Worm (Caenorhabditis elegans) whole organism, L2 larva: ENCODE data around the gene F22E5.8.

Experiments
- C34F6.9 ChIP-seq: fragments of 150-350 bp; optimal IDR thresholded peaks from 2 replicates; lab custom pipeline; 2014; ENCODE audit warnings: missing biosample characterization, missing genetic modification characterization
- R02D3.7 ChIP-seq: fragments of 150-350 bp; optimal IDR thresholded peaks from 2 replicates; lab custom pipeline; 2014; ENCODE audit warnings: missing biosample characterization, missing genetic modification characterization
- Y55F3AM.14 ChIP-seq: fragments of 200-800 bp; sonication (Bioruptor generic); optimal IDR thresholded peaks from 2 replicates; lab custom pipeline; 2018; ENCODE audit warnings: mild to moderate bottlenecking, missing genetic modification characterization, missing compliant biosample characterization
- alr-1 ChIP-seq: fragments of 150-350 bp; optimal IDR thresholded peaks from 2 replicates; lab custom pipeline; 2014; ENCODE audit warnings: missing biosample characterization, missing genetic modification characterization
- aly-2 ChIP-seq: fragments of 150-350 bp; optimal IDR thresholded peaks from 2 replicates; lab custom pipeline; 2014; ENCODE audit warnings: missing biosample characterization, missing genetic modification characterization
- ama-1 ChIP-seq: fragments of 150-350 bp; optimal IDR thresholded peaks from 2 replicates; lab custom pipeline; 2018; ENCODE audit warnings: inconsistent platforms
- blmp-1 ChIP-seq: sonication (generic microtip); optimal IDR thresholded peaks from 2 replicates; lab custom pipeline; 2017; ENCODE audit warnings: missing genetic modification characterization, mild to moderate bottlenecking, missing compliant biosample characterization, antibody characterized with exemption, moderate library complexity; ENCODE audit not compliant: insufficient read depth
- ceh-82 ChIP-seq: fragments of 150-350 bp; optimal IDR thresholded peaks from 2 replicates; lab custom pipeline; 2014; ENCODE audit warnings: missing biosample characterization, missing genetic modification characterization
- dmd-4 ChIP-seq: sonication (generic microtip); optimal IDR thresholded peaks from 2 replicates; lab custom pipeline; 2017; ENCODE audit warnings: missing biosample characterization, missing genetic modification characterization
- egl-27 ChIP-seq: sonication (generic microtip); optimal IDR thresholded peaks from 3 replicates; lab custom pipeline; 2017; ENCODE audit warnings: missing biosample characterization, missing genetic modification reagents, missing genetic modification characterization
- elt-1 ChIP-seq: fragments of 150-350 bp; optimal IDR thresholded peaks from 2 replicates; lab custom pipeline; 2014; ENCODE audit warnings: missing biosample characterization, missing genetic modification characterization
- elt-3 ChIP-seq: sonication (generic microtip); optimal IDR thresholded peaks from 2 replicates; lab custom pipeline; 2017; ENCODE audit warnings: missing biosample characterization, missing genetic modification characterization
- fos-1 ChIP-seq: fragments of 150-350 bp; optimal IDR thresholded peaks from 2 replicates; lab custom pipeline; 2014; ENCODE audit warnings: missing biosample characterization, missing genetic modification characterization
- lin-11 ChIP-seq: fragments of 150-350 bp; sonication (generic microtip); optimal IDR thresholded peaks from 2 replicates; lab custom pipeline; 2014; ENCODE audit warnings: missing biosample characterization, missing genetic modification characterization, inconsistent platforms, mixed read lengths
- lin-13 ChIP-seq: fragments of 150-350 bp; optimal IDR thresholded peaks from 2 replicates; lab custom pipeline; 2014; ENCODE audit warnings: missing biosample characterization, missing genetic modification reagents, missing genetic modification characterization
- lin-39 ChIP-seq: fragments of 150-350 bp; optimal IDR thresholded peaks from 2 replicates; lab custom pipeline; 2014; ENCODE audit warnings: missing biosample characterization, missing genetic modification reagents, missing genetic modification characterization
- mab-5 ChIP-seq: fragments of 150-350 bp; optimal IDR thresholded peaks from 2 replicates; lab custom pipeline; 2014; ENCODE audit warnings: missing biosample characterization, missing genetic modification characterization
- mbf-1 ChIP-seq: sonication (generic microtip); optimal IDR thresholded peaks from 2 replicates; lab custom pipeline; 2017; ENCODE audit warnings: missing biosample characterization, missing genetic modification characterization
- nhr-10 ChIP-seq: sonication (generic microtip); optimal IDR thresholded peaks from 2 replicates; lab custom pipeline; 2017; ENCODE audit warnings: missing biosample characterization, missing genetic modification characterization
- nhr-11 ChIP-seq: fragments of 150-350 bp; optimal IDR thresholded peaks from 2 replicates; lab custom pipeline; 2014; ENCODE audit warnings: missing biosample characterization, missing genetic modification characterization
- nhr-12 ChIP-seq: fragments of 150-350 bp; optimal IDR thresholded peaks from 2 replicates; lab custom pipeline; 2014; ENCODE audit warnings: missing biosample characterization, missing genetic modification characterization
- nhr-129 ChIP-seq: fragments of 150-350 bp; optimal IDR thresholded peaks from 2 replicates; lab custom pipeline; 2014; ENCODE audit warnings: missing biosample characterization, missing genetic modification characterization
- nhr-21 ChIP-seq: fragments of 150-350 bp; optimal IDR thresholded peaks from 2 replicates; lab custom pipeline; 2014; ENCODE audit warnings: missing biosample characterization, missing genetic modification characterization
- nhr-23 ChIP-seq: fragments of 150-350 bp; optimal IDR thresholded peaks from 2 replicates; lab custom pipeline; 2014; ENCODE audit warnings: missing biosample characterization, missing genetic modification reagents, missing genetic modification characterization
- nhr-237 ChIP-seq: fragments of 150-350 bp; optimal IDR thresholded peaks from 2 replicates; lab custom pipeline; 2014; ENCODE audit warnings: missing biosample characterization, missing genetic modification characterization
- peb-1 ChIP-seq: fragments of 150-350 bp; optimal IDR thresholded peaks from 2 replicates; lab custom pipeline; 2014; ENCODE audit warnings: missing biosample characterization, missing genetic modification characterization
- sem-4 ChIP-seq: fragments of 150-350 bp; optimal IDR thresholded peaks from 2 replicates; lab custom pipeline; 2014; ENCODE audit warnings: missing biosample characterization, missing genetic modification reagents, missing genetic modification characterization
- skn-1 ChIP-seq: sonication (generic microtip); optimal IDR thresholded peaks from 2 replicates; lab custom pipeline; 2017; ENCODE audit warnings: missing biosample characterization, missing genetic modification characterization
- sma-3 ChIP-seq: sonication (generic microtip); optimal IDR thresholded peaks from 2 replicates; lab custom pipeline; 2016; ENCODE audit warnings: missing genetic modification reagents, missing genetic modification characterization, missing compliant biosample characterization
- sma-9 ChIP-seq, 2 experiments: fragments of 150-350 bp in 1 of 2; sonication (generic microtip) in 1 of 2; optimal IDR thresholded peaks; 2 replicates each; lab custom pipeline; 2014 to 2016; ENCODE audit warnings: missing genetic modification characterization in 2 of 2, mild to moderate bottlenecking in 1 of 2, missing biosample characterization in 1 of 2, missing compliant biosample characterization in 1 of 2, missing genetic modification reagents in 1 of 2, moderate library complexity in 1 of 2
- unc-39 ChIP-seq: fragments of 150-350 bp; optimal IDR thresholded peaks from 2 replicates; lab custom pipeline; 2014; ENCODE audit warnings: missing biosample characterization, missing genetic modification characterization
- unc-55 ChIP-seq: fragments of 150-350 bp; sonication (generic microtip); optimal IDR thresholded peaks from 3 replicates; lab custom pipeline; 2014; ENCODE audit warnings: missing biosample characterization, missing genetic modification reagents, missing genetic modification characterization
- zag-1 ChIP-seq: fragments of 150-350 bp; optimal IDR thresholded peaks from 2 replicates; lab custom pipeline; 2014; ENCODE audit warnings: missing biosample characterization, missing genetic modification characterization
- ztf-4 ChIP-seq: fragments of 150-350 bp; optimal IDR thresholded peaks from 2 replicates; lab custom pipeline; 2014; ENCODE audit warnings: missing biosample characterization, missing genetic modification characterization

The F22E5.8 gene

DNA sequence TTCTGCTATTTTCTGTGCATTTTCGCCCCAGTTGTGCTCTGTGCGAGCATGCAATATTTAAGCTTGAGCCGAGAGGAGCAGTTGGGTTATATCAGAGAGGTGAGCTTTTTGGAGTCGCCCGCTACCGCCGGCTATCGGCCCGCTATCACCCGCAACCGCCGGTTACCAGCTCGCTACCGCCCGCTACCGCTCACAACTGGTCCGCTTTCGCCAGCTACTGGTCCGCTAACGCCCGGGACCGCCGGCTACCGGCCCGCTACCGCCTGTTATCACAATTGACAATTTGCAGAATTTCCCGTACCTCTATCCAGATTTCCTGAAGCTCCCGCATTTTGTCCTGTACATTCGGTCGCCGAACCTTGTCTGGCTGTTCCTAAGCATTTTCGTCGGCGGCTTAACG, 11.4 kb upstream of the F22E5.8 start:
- TF ChIP-seq Y55F3AM.14 (GFP tag; lab: Kevin White, UChicago) (no peak), sma-3 (GFP tag; lab: Kevin White, UChicago) (no peak), unc-39 (tag; lab: Kevin White, UChicago) (no peak), nhr-129 (no peak), alr-1 (tag; lab: Kevin White, UChicago) (no peak), sma-9 (GFP tag; optimal IDR thresholded peaks at IDR 0.05; lab: Kevin White, UChicago) (no peak), sma-9 (tag; optimal IDR thresholded peaks at IDR 0.05; lab: Kevin White, UChicago) (no peak), egl-27 (tag; lab: Kevin White, UChicago) (no peak)

DNA sequence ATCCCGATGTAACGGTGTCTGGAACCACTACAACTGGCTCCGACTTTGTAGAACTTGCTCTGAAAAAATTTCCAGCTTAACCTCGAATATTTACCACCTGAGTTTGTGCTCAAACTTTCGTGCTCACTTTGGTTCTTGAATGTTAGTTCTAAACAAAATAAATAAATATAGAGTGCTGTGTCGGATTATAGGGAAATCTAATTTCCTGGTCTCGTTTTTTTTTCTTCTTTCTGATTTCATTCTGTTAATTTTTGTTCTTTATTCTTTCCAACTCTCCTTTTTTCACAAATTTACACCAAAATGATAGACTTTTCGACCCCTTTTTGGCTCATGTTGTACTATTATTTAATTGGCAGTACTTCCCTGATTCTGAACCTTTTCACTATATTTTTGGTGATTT, 10.6 kb upstream of the F22E5.8 start, which contains the start of gene sri-37:
Gene sri-37 (plus strand): TSS at position 301 of the 400 bp plus-strand sequence.
- TF ChIP-seq lin-39 (tag; lab: Kevin White, UChicago), result no peak
- TF ChIP-seq unc-39 (tag; lab: Kevin White, UChicago), result no peak
- TF ChIP-seq fos-1, result no peak
- no peak for TF ChIP-seq R02D3.7 (tag; lab: Kevin White, UChicago)
- TF ChIP-seq C34F6.9 (tag; lab: Kevin White, UChicago), result no peak
- no peak for TF ChIP-seq nhr-21 (tag; lab: Kevin White, UChicago)
- no peak for TF ChIP-seq sma-9 (GFP tag; optimal IDR thresholded peaks at IDR 0.05; lab: Kevin White, UChicago)
- TF ChIP-seq sma-9 (tag; optimal IDR thresholded peaks at IDR 0.05; lab: Kevin White, UChicago), result no peak
- no peak for TF ChIP-seq nhr-10 (tag; lab: Kevin White, UChicago)
- TF ChIP-seq mbf-1 (tag; lab: Kevin White, UChicago), result no peak
- TF ChIP-seq mab-5 (tag; lab: Kevin White, UChicago), result no peak
- TF ChIP-seq aly-2, result no peak
- no peak for TF ChIP-seq Y55F3AM.14 (GFP tag; lab: Kevin White, UChicago)
- no peak for TF ChIP-seq nhr-23 (tag; lab: Kevin White, UChicago)
- TF ChIP-seq sma-3 (GFP tag; lab: Kevin White, UChicago), result no peak
- no peak for TF ChIP-seq elt-3 (tag; lab: Kevin White, UChicago)
- no peak for TF ChIP-seq zag-1 (tag; lab: Kevin White, UChicago)
- TF ChIP-seq skn-1, result no peak
- TF ChIP-seq blmp-1 (tag; lab: Kevin White, UChicago), result no peak
- TF ChIP-seq lin-11 (tag; lab: Kevin White, UChicago), result no peak

DNA sequence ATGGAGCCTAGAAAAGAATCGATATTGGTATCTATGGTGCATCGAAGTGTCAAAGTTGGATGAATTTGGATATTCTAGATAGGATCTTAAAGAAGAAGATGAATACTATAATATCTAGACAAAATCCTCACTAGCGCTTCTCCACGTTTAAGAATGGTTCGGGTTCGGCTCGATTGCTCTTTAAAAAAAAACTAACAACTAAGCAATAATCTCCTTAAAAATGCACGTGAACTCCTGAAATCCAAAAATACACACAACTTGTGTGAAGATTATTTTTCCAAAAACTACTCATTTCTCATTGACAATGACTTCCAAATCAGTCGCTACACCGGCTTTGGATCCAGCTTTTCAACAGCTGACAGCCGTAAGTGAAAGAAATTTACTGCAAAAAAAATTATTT, 8.7 kb upstream of the F22E5.8 start, which contains the start of gene D2062.1:
Gene D2062.1 (plus strand): TSS at position 301 of the 400 bp plus-strand sequence.
- TF ChIP-seq mbf-1 (tag; lab: Kevin White, UChicago) (no peak), nhr-23 (tag; lab: Kevin White, UChicago) (no peak), elt-3 (tag; lab: Kevin White, UChicago) (no peak), unc-55 (GFP tag; lab: Kevin White, UChicago) (no peak), dmd-4 (tag; lab: Kevin White, UChicago) (no peak), lin-13 (GFP tag; lab: Kevin White, UChicago) (no peak), sem-4 (tag; lab: Kevin White, UChicago) (no peak), ceh-82 (tag; lab: Kevin White, UChicago) (no peak), elt-1 (tag; lab: Kevin White, UChicago) (no peak), zag-1 (tag; lab: Kevin White, UChicago) (no peak), nhr-12 (tag; lab: Kevin White, UChicago) (no peak), aly-2 (no peak), egl-27 (tag; lab: Kevin White, UChicago) (no peak)

DNA sequence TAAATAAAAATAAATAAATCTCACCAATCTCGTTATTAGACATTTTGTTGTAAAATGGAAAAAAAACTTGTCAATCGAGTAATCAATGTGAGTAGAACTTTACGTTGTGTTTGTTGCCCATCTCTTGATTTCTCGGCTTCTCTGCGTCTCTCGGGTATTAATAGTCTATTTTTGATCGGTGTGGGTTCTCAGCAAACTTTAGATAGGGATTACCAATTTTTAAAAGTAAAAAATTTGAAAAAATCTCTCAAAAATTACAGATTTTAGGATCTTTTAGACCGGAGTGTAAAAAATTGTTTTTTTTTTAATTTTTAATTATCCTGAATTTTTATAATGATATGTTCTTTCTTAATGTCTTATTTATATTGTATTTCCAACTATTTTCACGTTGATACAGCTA, 2.5 kb upstream of the F22E5.8 start, which contains the start of gene F22E5.21:
Gene F22E5.21 (minus strand): TSS at position 101 of the 400 bp plus-strand sequence.
- TF ChIP-seq ama-1 (lab: Kevin White, UChicago) (no peak), unc-55 (GFP tag; lab: Kevin White, UChicago) (no peak), peb-1 (tag; lab: Kevin White, UChicago) (no peak), nhr-11 (tag; lab: Kevin White, UChicago) (no peak), C34F6.9 (tag; lab: Kevin White, UChicago) (no peak), nhr-237 (tag; lab: Kevin White, UChicago) (no peak), egl-27 (tag; lab: Kevin White, UChicago) (no peak), aly-2 (no peak), ztf-4 (tag; lab: Kevin White, UChicago) (no peak), nhr-12 (tag; lab: Kevin White, UChicago) (no peak)
